Worm (Caenorhabditis elegans) whole organism, midembryonic: Measurements from ENCODE around the gene nhr-198.
A peak's percentile ranks its signal among the peaks of the same experiment; 100 is the strongest.
"Not testable (repeated sequence)": the region's sequence is repeated elsewhere in the genome, so short reads cannot be mapped to it uniquely, and the experiment has no call there.

Experiments used
- T22C8.4 ChIP-seq: fragments of 200-800 bp; sonication (Bioruptor generic); IDR thresholded peaks from 2 replicates; pipeline ENCODE4 v1.3.6; 2022; ENCODE audit warnings: missing genetic modification characterization, missing compliant biosample characterization
- cog-1 ChIP-seq: sonication (generic microtip); optimal IDR thresholded peaks from 2 replicates; lab custom pipeline; 2016; ENCODE audit warnings: missing genetic modification characterization, missing compliant biosample characterization
- flt-1 ChIP-seq: fragments of 200-800 bp; sonication (Bioruptor generic); IDR thresholded peaks from 2 replicates; pipeline ENCODE4 v1.3.6; 2022; ENCODE audit warnings: missing genetic modification characterization, missing compliant biosample characterization
- klf-2 ChIP-seq: fragments of 200-800 bp; sonication (Bioruptor generic); conservative IDR thresholded peaks from 2 replicates; pipeline ENCODE4 v1.3.6; 2022; ENCODE audit warnings: missing genetic modification reagents, missing genetic modification characterization, missing compliant biosample characterization
- med-1 ChIP-seq: sonication (generic microtip); optimal IDR thresholded peaks from 2 replicates; lab custom pipeline; 2017; ENCODE audit warnings: missing genetic modification characterization, mild to moderate bottlenecking, missing compliant biosample characterization, antibody characterized with exemption, missing genetic modification reagents; ENCODE audit not compliant: insufficient read depth
- ref-1 ChIP-seq: fragments of 200-800 bp; sonication (Bioruptor generic); conservative IDR thresholded peaks from 2 replicates; pipeline ENCODE4 v1.3.6; 2022; ENCODE audit warnings: missing genetic modification reagents, missing genetic modification characterization, missing compliant biosample characterization
- tab-1 ChIP-seq: fragments of 200-800 bp; sonication (Bioruptor generic); IDR thresholded peaks from 2 replicates; pipeline ENCODE4 v1.3.6; 2022; ENCODE audit warnings: missing genetic modification characterization, missing compliant biosample characterization
- ztf-23 ChIP-seq: fragments of 200-800 bp; sonication (Bioruptor generic); IDR thresholded peaks from 2 replicates; pipeline ENCODE4 v1.3.6; 2022; ENCODE audit warnings: missing genetic modification reagents, missing genetic modification characterization, missing compliant biosample characterization
- ztf-29 ChIP-seq: fragments of 200-800 bp; sonication (Bioruptor generic); IDR thresholded peaks from 2 replicates; pipeline ENCODE4 v1.3.6; 2022; ENCODE audit warnings: missing genetic modification reagents, missing genetic modification characterization, missing compliant biosample characterization

nhr-198 gene

DNA sequence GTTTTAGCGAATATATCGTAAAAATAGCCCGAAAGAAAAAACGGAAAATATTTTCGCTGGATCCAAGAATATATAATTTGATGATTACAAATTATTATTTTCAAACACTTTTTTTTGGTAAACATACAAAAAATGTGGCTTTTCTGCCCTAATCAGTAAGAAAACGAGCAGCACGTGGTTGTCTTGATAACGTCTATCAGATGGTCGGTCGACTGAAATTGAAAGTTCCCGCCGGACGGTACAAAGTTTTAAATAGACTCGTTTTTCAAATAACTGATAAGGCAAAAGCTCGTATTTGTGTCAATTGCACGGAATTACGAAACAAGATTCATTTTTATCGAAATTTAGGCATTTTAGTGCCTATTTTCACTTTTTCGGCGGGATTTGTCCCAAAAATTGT is 27.1 kb upstream of the nhr-198 start:
- TF ChIP-seq T22C8.4 (GFP tag; lab: Robert Waterston, UW) (no peak), tab-1 (no peak), flt-1 (GFP tag; lab: Robert Waterston, UW) (no peak), cog-1 (no peak), klf-2 (GFP tag; lab: Robert Waterston, UW) (no peak), ztf-23 (no peak), med-1 (GFP tag; lab: Kevin White, UChicago) (no peak), ref-1 (GFP tag; lab: Robert Waterston, UW) (no peak), ztf-29 (GFP tag; lab: Robert Waterston, UW) (no peak)

DNA sequence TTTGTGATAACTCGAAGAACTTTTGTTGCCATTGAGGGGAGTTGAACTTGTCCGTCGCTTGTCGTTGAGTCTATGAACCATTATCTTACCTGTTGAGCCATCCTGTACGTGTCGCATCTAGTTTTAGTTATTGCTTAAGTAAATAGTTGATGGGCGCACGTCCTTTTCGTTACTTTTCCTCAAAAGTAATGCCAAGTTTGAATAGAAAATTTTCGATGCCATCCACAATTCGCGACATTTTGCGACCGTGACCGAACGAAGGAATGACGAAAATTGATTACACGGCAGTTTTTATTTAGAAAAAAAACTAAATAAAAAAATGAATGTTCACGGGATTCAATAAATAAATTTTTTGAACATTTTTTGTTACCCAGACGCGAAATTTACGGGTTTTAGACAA is 25.6 kb upstream of the nhr-198 start, which contains the start of gene F53E4.1:
Gene F53E4.1, minus strand, starts transcription at position 101 of the 400 bp plus-strand sequence.
- TF ChIP-seq klf-2 (GFP tag; lab: Robert Waterston, UW); ztf-23; med-1 (GFP tag; lab: Kevin White, UChicago): not testable (repeated sequence)

DNA sequence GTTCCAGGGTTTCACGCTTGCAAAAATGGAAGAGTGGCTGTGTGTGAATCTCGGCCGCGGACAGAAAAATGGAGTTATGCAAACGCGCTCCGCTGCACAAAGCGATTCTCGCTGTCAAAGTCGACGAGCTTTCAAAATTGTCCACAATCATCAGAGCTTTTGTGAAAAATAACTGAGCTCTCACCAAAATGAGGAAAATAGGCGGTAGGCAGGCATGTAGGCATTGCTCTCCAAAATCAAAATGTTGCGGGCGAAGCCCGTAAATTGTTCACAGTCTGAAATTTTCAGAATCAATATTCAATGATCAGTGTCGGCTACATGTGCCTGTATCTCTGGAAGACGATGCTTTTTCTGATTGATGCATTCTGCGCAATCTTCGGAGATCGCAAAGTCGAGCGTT is 24.9 kb upstream of the nhr-198 start, which contains the start of gene K06B4.4:
Gene K06B4.4, plus strand, starts transcription at position 301 of the 400 bp plus-strand sequence.
- TF ChIP-seq ztf-29 (GFP tag; lab: Robert Waterston, UW) = no peak
- TF ChIP-seq klf-2 (GFP tag; lab: Robert Waterston, UW) = no peak
- TF ChIP-seq ztf-23 = no peak
- no peak for TF ChIP-seq tab-1
- TF ChIP-seq T22C8.4 (GFP tag; lab: Robert Waterston, UW) = no peak
- TF ChIP-seq flt-1 (GFP tag; lab: Robert Waterston, UW) = no peak
- TF ChIP-seq ref-1 (GFP tag; lab: Robert Waterston, UW) = no peak
- no peak for TF ChIP-seq med-1 (GFP tag; lab: Kevin White, UChicago)
- no peak for TF ChIP-seq cog-1

DNA sequence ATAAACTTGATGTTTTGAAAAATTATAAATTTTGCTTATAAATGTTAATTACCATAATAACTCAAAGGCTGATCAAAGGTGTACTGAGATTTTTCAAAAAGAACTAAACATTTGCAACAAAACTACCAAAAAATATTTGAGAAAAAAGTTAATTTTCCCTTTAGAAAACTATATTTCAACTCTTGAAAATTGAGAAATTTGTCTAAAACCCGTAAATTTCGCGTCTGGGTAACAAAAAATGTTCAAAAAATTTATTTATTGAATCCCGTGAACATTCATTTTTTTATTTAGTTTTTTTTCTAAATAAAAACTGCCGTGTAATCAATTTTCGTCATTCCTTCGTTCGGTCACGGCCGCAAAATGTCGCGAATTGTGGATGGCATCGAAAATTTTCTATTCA is 23.7 kb upstream of the nhr-198 start, which contains the start of gene K06B4.15:
Gene K06B4.15, plus strand, starts transcription at position 301 of the 400 bp plus-strand sequence.
- TF ChIP-seq tab-1; ztf-23; flt-1 (GFP tag; lab: Robert Waterston, UW): not testable (repeated sequence)

DNA sequence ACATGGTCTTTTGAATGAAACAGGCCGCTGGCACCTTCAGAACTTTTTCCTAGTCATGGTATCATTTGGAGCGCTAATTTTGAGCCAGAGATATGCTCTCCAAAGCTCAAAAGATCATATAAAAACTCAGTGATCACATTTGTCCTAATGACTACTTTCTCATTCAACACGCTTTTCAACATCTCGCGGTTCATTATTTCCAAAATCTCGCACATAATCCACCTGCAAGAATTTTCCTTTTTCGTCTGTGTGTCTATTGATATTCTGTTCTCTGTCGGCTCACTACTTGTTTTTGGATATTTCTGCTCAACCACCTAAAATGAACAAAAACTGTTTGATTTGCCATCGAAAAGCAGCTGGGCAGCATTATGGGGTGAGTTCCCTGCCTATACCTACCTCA is 20.1 kb upstream of the nhr-198 start, which contains the start of gene nhr-51:
Gene nhr-51, plus strand, starts transcription at position 301 of the 400 bp plus-strand sequence.
- TF ChIP-seq tab-1 (no peak), med-1 (GFP tag; lab: Kevin White, UChicago) (no peak), klf-2 (GFP tag; lab: Robert Waterston, UW) (no peak), ref-1 (GFP tag; lab: Robert Waterston, UW) (no peak), T22C8.4 (GFP tag; lab: Robert Waterston, UW) (no peak), flt-1 (GFP tag; lab: Robert Waterston, UW) (no peak), ztf-29 (GFP tag; lab: Robert Waterston, UW) (no peak), cog-1 (no peak), ztf-23 (no peak)

DNA sequence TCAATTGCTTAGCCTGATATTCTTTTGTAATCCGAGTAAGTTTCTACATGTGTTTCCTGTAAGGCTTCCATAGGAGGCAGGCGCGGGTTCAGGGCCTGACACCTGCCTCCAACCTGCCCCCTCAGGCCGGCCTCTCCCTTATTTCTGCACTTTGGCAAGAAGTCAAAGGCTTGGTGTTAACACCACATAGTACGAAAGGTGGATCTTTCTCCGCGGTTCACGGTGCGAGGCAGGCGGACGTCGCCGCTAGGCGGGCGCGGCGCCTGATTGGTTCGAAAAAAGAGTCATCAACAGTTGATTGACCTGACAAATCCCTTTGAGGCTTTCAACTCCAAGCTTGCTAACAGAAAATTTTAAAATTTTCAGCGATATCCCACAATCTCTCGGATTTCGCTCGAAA is 18.9 kb upstream of the nhr-198 start:
- no peak for TF ChIP-seq cog-1
- 0 out of 2 replicates have a peak, but pooled peaks have one; percentile 22 for TF ChIP-seq tab-1

DNA sequence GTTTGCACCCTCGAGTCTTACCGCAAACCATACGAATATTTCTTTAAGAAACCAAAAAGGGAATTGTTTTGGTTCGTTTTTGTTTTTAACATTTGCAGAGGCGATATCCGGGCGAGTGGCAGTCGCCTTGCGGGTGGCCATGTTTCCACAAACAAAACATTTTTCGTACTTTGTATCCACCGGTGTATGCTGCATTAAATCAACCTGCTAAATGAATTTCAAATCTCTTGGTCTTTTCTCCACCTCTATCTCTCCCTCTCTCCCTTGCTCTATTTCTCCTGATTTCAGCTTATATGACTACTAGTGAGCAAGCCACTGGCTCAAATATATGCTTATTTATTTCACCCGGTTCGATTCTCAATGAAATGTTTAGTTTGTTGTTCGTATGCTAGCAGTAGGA is 16.6 kb upstream of the nhr-198 start, which contains the start of gene nhr-52:
Gene nhr-52, plus strand, starts transcription at position 301 of the 400 bp plus-strand sequence.
- TF ChIP-seq ref-1 (GFP tag; lab: Robert Waterston, UW) (no peak), ztf-29 (GFP tag; lab: Robert Waterston, UW) (no peak), tab-1 (no peak), klf-2 (GFP tag; lab: Robert Waterston, UW) (no peak)

DNA sequence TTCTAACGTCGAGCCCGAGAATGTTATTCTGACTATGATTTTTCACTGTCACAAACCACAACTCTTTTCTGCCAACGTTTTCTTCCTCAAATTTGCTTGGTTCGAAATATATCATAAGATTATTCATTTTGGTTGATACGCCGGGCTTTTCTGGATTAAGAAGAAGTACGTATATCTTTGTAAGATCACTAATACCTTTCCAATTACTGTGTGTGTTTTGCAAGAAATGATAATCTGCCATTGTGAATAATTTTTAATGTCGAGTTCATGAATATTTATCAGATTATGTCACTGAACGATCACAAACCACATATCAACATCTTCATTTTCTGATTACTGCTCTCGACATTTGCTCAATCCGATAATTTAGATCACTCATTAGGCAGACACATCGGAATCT is 8.2 kb upstream of the nhr-198 start, which contains the start of gene nhr-196:
Gene nhr-196, plus strand, starts transcription at position 118 of the 400 bp plus-strand sequence.
- TF ChIP-seq cog-1 (no peak), T22C8.4 (GFP tag; lab: Robert Waterston, UW) (no peak), ztf-23 (no peak), klf-2 (GFP tag; lab: Robert Waterston, UW) (no peak), med-1 (GFP tag; lab: Kevin White, UChicago) (no peak)

DNA sequence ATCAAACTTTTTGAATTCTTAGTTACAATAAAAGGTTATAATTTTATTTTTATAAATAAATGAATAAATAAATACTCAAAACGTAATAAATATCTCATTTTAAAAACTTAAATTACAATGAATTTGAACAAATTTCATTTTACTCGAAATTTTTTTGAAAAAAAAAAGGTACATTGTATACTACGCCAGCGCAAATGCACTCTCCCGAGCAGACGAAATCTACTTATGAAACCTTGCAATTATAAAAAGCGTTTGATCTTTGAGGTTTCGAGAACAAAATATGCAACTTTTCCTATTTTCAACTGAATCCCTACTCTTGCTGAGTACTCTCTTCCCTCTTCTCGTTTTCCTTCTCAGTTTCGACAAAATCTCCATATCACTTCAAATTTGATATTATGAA is 6.1 kb upstream of the nhr-198 start, which contains the start of gene nhr-197:
Gene nhr-197, plus strand, starts transcription at position 301 of the 400 bp plus-strand sequence.
- TF ChIP-seq cog-1 (no peak), tab-1 (no peak), T22C8.4 (GFP tag; lab: Robert Waterston, UW) (no peak)

DNA sequence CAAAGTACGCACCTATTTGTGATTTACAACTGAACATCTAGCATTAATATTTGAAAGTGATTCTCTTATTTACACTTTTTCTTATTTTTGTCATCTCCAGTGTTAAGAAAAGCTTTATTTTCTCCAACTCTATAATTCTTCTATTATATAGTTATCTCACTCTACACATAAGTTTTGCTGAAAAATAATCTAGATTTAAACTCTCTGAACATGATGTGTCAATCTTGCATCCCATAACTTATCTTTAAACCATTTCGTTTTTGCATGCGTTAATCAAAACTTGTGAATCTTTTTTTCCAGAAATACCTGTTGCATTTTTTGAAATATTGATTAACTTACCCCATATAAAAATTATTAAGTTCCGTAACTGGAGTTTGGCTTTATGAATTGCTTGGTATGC is 3.8 kb upstream of the nhr-198 start, which contains the start of gene nhr-268:
Gene nhr-268, plus strand, starts transcription at position 301 of the 400 bp plus-strand sequence.
- no peak for TF ChIP-seq T22C8.4 (GFP tag; lab: Robert Waterston, UW)
- TF ChIP-seq cog-1 = no peak
- no peak for TF ChIP-seq ztf-23
- TF ChIP-seq med-1 (GFP tag; lab: Kevin White, UChicago) = no peak
- TF ChIP-seq flt-1 (GFP tag; lab: Robert Waterston, UW) = no peak

DNA sequence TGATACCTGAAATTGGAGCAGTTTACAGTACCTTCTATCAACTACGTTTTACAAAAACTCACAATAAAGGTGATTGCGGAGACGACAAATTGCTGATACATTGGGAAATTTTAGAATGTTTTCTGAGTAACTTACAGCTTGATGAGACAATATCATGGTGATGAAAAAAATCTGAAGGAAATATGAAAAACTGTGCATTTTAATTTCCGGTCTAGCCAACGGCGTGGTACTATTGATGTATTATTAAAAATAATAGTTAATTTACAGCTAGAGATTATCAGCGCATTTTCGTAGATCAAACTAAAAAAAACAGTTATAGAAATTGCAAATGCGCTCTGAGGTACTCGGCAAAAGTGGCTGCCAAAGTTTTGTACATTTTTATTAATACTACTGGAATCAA is 4.3 kb downstream of the nhr-198 start, which contains the start of gene srx-29:
Gene srx-29, minus strand, starts transcription at position 101 of the 400 bp plus-strand sequence.
- TF ChIP-seq ztf-23 = no peak
- TF ChIP-seq ref-1 (GFP tag; lab: Robert Waterston, UW) = no peak
- no peak for TF ChIP-seq med-1 (GFP tag; lab: Kevin White, UChicago)
- TF ChIP-seq flt-1 (GFP tag; lab: Robert Waterston, UW) = no peak
- no peak for TF ChIP-seq ztf-29 (GFP tag; lab: Robert Waterston, UW)
- no peak for TF ChIP-seq klf-2 (GFP tag; lab: Robert Waterston, UW)
- TF ChIP-seq T22C8.4 (GFP tag; lab: Robert Waterston, UW) = no peak
- no peak for TF ChIP-seq cog-1
- no peak for TF ChIP-seq tab-1
